Fruit fly (Drosophila melanogaster) Kc167 (cell line): Measurements from ENCODE around the gene Phb1.

Source experiments
- Myc ChIP-seq: fragments of >200 bp; optimal IDR thresholded peaks from 2 replicates; lab custom pipeline; 2017; ENCODE audit warnings: missing external identifiers
- Sin3A ChIP-seq: fragments of >200 bp; optimal IDR thresholded peaks from 2 replicates; lab custom pipeline; 2018; ENCODE audit warnings: missing external identifiers
- h ChIP-seq: fragments of >200 bp; optimal IDR thresholded peaks from 3 replicates; lab custom pipeline; 2018; ENCODE audit warnings: missing external identifiers
- insv ChIP-seq: fragments of >200 bp; optimal IDR thresholded peaks from 3 replicates; lab custom pipeline; 2018; ENCODE audit warnings: missing external identifiers
- psq ChIP-seq: fragments of >200 bp; optimal IDR thresholded peaks from 2 replicates; lab custom pipeline; 2017; ENCODE audit warnings: missing external identifiers
- ttk ChIP-seq: sonication (Bioruptor generic); optimal IDR thresholded peaks from 2 replicates; lab custom pipeline; 2017; ENCODE audit warnings: missing external identifiers

The Phb1 gene

DNA sequence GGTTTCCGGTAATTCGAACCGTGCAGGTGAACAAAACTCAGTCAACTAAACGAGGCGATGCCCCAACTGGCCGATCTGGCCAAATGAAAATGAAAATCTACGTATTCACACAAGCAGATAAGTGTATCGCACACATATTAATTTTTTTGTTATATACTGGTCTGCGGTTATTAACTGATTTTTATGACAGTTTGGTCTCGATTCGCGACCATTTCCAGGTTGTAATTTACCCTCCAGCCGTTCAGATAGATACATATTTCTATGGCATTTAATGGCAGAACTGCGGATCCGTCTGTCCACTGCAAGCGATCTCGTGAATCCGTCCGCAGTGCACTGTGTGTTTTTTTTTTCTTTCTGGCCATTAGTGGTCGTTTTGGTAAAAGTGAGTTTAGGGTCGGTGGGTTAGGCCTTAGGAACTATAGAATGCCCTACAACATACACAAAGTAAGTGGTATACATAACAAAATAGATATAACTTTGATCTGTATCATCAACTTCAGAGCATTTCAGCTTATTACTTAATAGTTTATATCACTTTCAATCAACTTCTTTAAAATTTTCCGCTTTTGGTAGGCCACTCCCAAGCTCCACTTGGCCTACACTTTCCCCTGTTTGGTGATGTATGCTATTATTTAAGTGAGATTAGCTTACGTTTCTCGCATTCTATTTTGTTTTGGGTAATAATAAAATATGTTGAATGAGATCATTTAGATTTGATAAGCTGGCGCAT lies 49.4 kb downstream of the Phb1 start, which contains the start of gene CG17572:
Gene CG17572, minus strand, starts transcription at position 51 of the 730 bp plus-strand sequence.
- TF ChIP-seq Sin3A (no peak), psq (lab: Kevin White, UChicago) (no peak), insv (no peak), Myc (no peak), ttk (lab: Kevin White, UChicago) (no peak), h (lab: Kevin White, UChicago) (no peak)

DNA sequence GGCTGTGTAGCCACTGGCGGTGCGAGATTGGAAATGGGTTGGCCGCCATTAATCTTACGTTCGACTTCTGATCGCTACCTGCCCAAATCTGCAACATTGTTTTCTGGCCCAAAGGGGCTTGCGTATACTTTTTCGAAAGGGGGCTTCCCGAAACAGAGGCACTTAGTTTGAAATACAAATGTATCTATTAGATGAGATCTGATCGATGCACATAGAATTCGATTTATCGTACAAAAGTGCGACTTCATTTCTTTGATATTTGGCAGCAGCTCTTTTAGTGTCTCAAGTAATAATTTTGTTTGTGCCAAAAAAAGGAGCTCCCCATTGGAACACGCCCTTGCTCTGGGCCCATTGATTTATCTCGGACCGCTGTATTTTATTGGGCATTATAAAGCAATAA lies 52.0 kb downstream of the Phb1 start:
- TF ChIP-seq psq (lab: Kevin White, UChicago) (no peak), ttk (lab: Kevin White, UChicago) (no peak), h (lab: Kevin White, UChicago) (no peak), Myc (no peak), Sin3A (no peak), insv (no peak)
